Worm (Caenorhabditis elegans) whole organism, mixed stage, embryonic: ENCODE results near the gene ZC239.21.

ENCODE experiments used
- elt-1 ChIP-seq: sonication (generic microtip); optimal IDR thresholded peaks from 2 replicates; lab custom pipeline; 2017; ENCODE audit warnings: missing genetic modification characterization, mild to moderate bottlenecking, missing compliant biosample characterization, antibody characterized with exemption, moderate library complexity, borderline replicate concordance; ENCODE audit not compliant: insufficient read depth
- flh-1 ChIP-seq: fragments of 200-800 bp; sonication (Bioruptor generic); optimal IDR thresholded peaks from 2 replicates; lab custom pipeline; 2018; ENCODE audit warnings: mild to moderate bottlenecking, missing genetic modification characterization, moderate library complexity, missing compliant biosample characterization
- nhr-12 ChIP-seq: fragments of 150-350 bp; optimal IDR thresholded peaks from 2 replicates; lab custom pipeline; 2014; ENCODE audit warnings: missing biosample characterization, missing genetic modification characterization
- nhr-2 ChIP-seq: fragments of 150-350 bp; optimal IDR thresholded peaks from 2 replicates; lab custom pipeline; 2014; ENCODE audit warnings: missing biosample characterization, missing genetic modification characterization
- ztf-11 ChIP-seq: fragments of 150-350 bp; optimal IDR thresholded peaks from 2 replicates; lab custom pipeline; 2014; ENCODE audit warnings: missing biosample characterization, missing genetic modification characterization

ce11 chrII:3158985-3159384, 47.8 kb upstream of the ZC239.21 start, which contains the start of gene sri-34:
- TF ChIP-seq ztf-11 (tag; lab: Kevin White, UChicago) (no peak), nhr-2 (tag; lab: Kevin White, UChicago) (no peak), elt-1 (tag; lab: Kevin White, UChicago) (no peak), nhr-12 (no peak), flh-1 (no peak)
